Worm (Caenorhabditis elegans) whole organism, young adult: Measurements from ENCODE around the gene pcp-3.

Experiments
- B0336.3 ChIP-seq: fragments of 200-800 bp; sonication (Bioruptor generic); IDR thresholded peaks from 2 replicates; pipeline ENCODE4 v1.3.6; 2022; ENCODE audit warnings: missing genetic modification characterization, missing compliant biosample characterization
- D2030.7 ChIP-seq: fragments of 200-800 bp; sonication (Bioruptor generic); IDR thresholded peaks from 2 replicates; pipeline ENCODE4 v1.3.6; 2022; ENCODE audit warnings: missing genetic modification reagents, missing genetic modification characterization, missing compliant biosample characterization
- F39B2.1 ChIP-seq: fragments of 200-800 bp; sonication (Bioruptor generic); IDR thresholded peaks from 2 replicates; pipeline ENCODE4 v1.3.6; 2022; ENCODE audit warnings: missing genetic modification reagents, missing genetic modification characterization, missing compliant biosample characterization
- F49E8.2 ChIP-seq: sonication (generic microtip); optimal IDR thresholded peaks from 3 replicates; lab custom pipeline; 2017; ENCODE audit warnings: missing genetic modification characterization, mild to moderate bottlenecking, missing compliant biosample characterization, antibody characterized with exemption, moderate library complexity; ENCODE audit not compliant: insufficient read depth
- F52B5.7 ChIP-seq: sonication (generic microtip); optimal IDR thresholded peaks from 2 replicates; lab custom pipeline; 2016; ENCODE audit warnings: mild to moderate bottlenecking, missing genetic modification characterization, missing compliant biosample characterization
- K12H6.12 ChIP-seq: fragments of 200-800 bp; sonication (Bioruptor generic); optimal IDR thresholded peaks from 2 replicates; lab custom pipeline; 2018; ENCODE audit warnings: mild to moderate bottlenecking, missing genetic modification characterization, missing compliant biosample characterization
- Y53G8AR.9 ChIP-seq: fragments of 200-800 bp; sonication (Bioruptor generic); conservative IDR thresholded peaks from 2 replicates; pipeline ENCODE4 v1.3.6; 2022; ENCODE audit warnings: missing genetic modification reagents, missing genetic modification characterization, missing compliant biosample characterization
- Y56A3A.18 ChIP-seq: fragments of 200-800 bp; sonication (Bioruptor generic); IDR thresholded peaks from 2 replicates; pipeline ENCODE4 v1.3.6; 2022; ENCODE audit warnings: missing genetic modification reagents, missing genetic modification characterization, missing compliant biosample characterization
- Y79H2A.3 ChIP-seq: fragments of 200-800 bp; sonication (Bioruptor generic); conservative IDR thresholded peaks from 2 replicates; pipeline ENCODE4 v1.3.6; 2022; ENCODE audit warnings: missing genetic modification reagents, missing genetic modification characterization, missing compliant biosample characterization
- atf-7 ChIP-seq: sonication (generic microtip); optimal IDR thresholded peaks from 2 replicates; lab custom pipeline; 2017; ENCODE audit warnings: mild to moderate bottlenecking, missing genetic modification characterization, missing compliant biosample characterization
- attf-6 ChIP-seq: fragments of 200-800 bp; sonication (Bioruptor generic); IDR thresholded peaks from 2 replicates; pipeline ENCODE4 v1.3.6; 2022; ENCODE audit warnings: missing genetic modification reagents, missing genetic modification characterization, missing compliant biosample characterization
- cebp-1 ChIP-seq, 2 experiments: fragments of 200-800 bp in 1 of 2; sonication (Bioruptor generic) in 1 of 2; sonication (generic microtip) in 1 of 2; IDR thresholded peaks in 1 of 2; optimal IDR thresholded peaks in 1 of 2; 2 replicates each; pipeline versions ENCODE4 v1.3.6 to Lab custom; 2017 to 2022; ENCODE audit warnings: missing compliant biosample characterization in 2 of 2, missing genetic modification characterization in 2 of 2, mild to moderate bottlenecking in 1 of 2, missing genetic modification reagents in 1 of 2, moderate library complexity in 1 of 2
- ceh-40 ChIP-seq: fragments of 200-800 bp; sonication (Bioruptor generic); IDR thresholded peaks from 2 replicates; pipeline ENCODE4 v1.3.6; 2022; ENCODE audit warnings: missing genetic modification characterization, missing compliant biosample characterization
- ceh-79 ChIP-seq: sonication (generic microtip); optimal IDR thresholded peaks from 2 replicates; lab custom pipeline; 2017; ENCODE audit warnings: mild to moderate bottlenecking, missing genetic modification characterization, missing compliant biosample characterization
- chd-7 ChIP-seq: sonication (generic microtip); optimal IDR thresholded peaks from 2 replicates; lab custom pipeline; 2016; ENCODE audit warnings: mild to moderate bottlenecking, missing genetic modification characterization, moderate library complexity, missing compliant biosample characterization
- dpl-1 ChIP-seq: fragments of 150-350 bp; optimal IDR thresholded peaks from 2 replicates; lab custom pipeline; 2014; ENCODE audit warnings: missing biosample characterization, missing genetic modification reagents, missing genetic modification characterization
- egl-44 ChIP-seq: fragments of 200-800 bp; sonication (Bioruptor generic); IDR thresholded peaks from 2 replicates; pipeline ENCODE4 v1.3.6; 2022; ENCODE audit warnings: missing genetic modification reagents, missing genetic modification characterization, missing compliant biosample characterization
- fkh-3 ChIP-seq: sonication (generic microtip); optimal IDR thresholded peaks from 2 replicates; lab custom pipeline; 2016; ENCODE audit warnings: mild to moderate bottlenecking, missing genetic modification characterization, missing compliant biosample characterization
- him-1 ChIP-seq: sonication (generic microtip); optimal IDR thresholded peaks from 2 replicates; lab custom pipeline; 2016; ENCODE audit warnings: missing genotype, missing genetic modification reagents, missing genetic modification characterization, missing compliant biosample characterization
- hmg-1.2 ChIP-seq: fragments of 200-800 bp; sonication (Bioruptor generic); IDR thresholded peaks from 2 replicates; pipeline ENCODE4 v1.3.6; 2022; ENCODE audit warnings: missing genetic modification reagents, missing genetic modification characterization, missing compliant biosample characterization
- lin-35 ChIP-seq, 3 experiments: fragments of 150-350 bp in 2 of 3; sonication (generic microtip) in 1 of 3; optimal IDR thresholded peaks; 2 replicates each; lab custom pipeline; 2014 to 2018; ENCODE audit warnings: missing biosample characterization in 3 of 3, missing genetic modification characterization in 3 of 3, missing genetic modification reagents in 3 of 3
- lir-1 ChIP-seq: fragments of 200-800 bp; sonication (Bioruptor generic); conservative IDR thresholded peaks from 2 replicates; pipeline ENCODE4 v1.3.6; 2022; ENCODE audit warnings: missing genetic modification reagents, missing genetic modification characterization, missing compliant biosample characterization
- lsl-1 ChIP-seq: fragments of 200-800 bp; sonication (Bioruptor generic); optimal IDR thresholded peaks from 2 replicates; lab custom pipeline; 2018; ENCODE audit warnings: mild to moderate bottlenecking, missing genetic modification characterization, moderate library complexity, missing compliant biosample characterization
- madf-10 ChIP-seq: sonication (generic microtip); optimal IDR thresholded peaks from 2 replicates; lab custom pipeline; 2016; ENCODE audit warnings: mild to moderate bottlenecking, missing genetic modification characterization, missing compliant biosample characterization
- madf-3 ChIP-seq: fragments of 200-800 bp; sonication (Bioruptor generic); IDR thresholded peaks from 2 replicates; pipeline ENCODE4 v1.3.6; 2022; ENCODE audit warnings: missing genetic modification reagents, missing genetic modification characterization, missing compliant biosample characterization
- madf-6 ChIP-seq: fragments of 200-800 bp; sonication (Bioruptor generic); IDR thresholded peaks from 2 replicates; pipeline ENCODE4 v1.3.6; 2022; ENCODE audit warnings: missing genetic modification reagents, missing genetic modification characterization, missing compliant biosample characterization
- madf-8 ChIP-seq: fragments of 200-800 bp; sonication (Bioruptor generic); conservative IDR thresholded peaks from 2 replicates; pipeline ENCODE4 v1.3.6; 2022; ENCODE audit warnings: missing genetic modification reagents, missing genetic modification characterization, missing compliant biosample characterization
- mcd-1 ChIP-seq: fragments of 200-800 bp; sonication (Bioruptor generic); IDR thresholded peaks from 2 replicates; pipeline ENCODE4 v1.3.6; 2022; ENCODE audit warnings: missing genetic modification reagents, missing genetic modification characterization, missing compliant biosample characterization
- nfyb-1 ChIP-seq: fragments of 200-800 bp; sonication (Bioruptor generic); IDR thresholded peaks from 2 replicates; pipeline ENCODE4 v1.3.6; 2022; ENCODE audit warnings: missing genetic modification reagents, missing genetic modification characterization, missing compliant biosample characterization
- nhr-27 ChIP-seq: fragments of 200-800 bp; sonication (Bioruptor generic); optimal IDR thresholded peaks from 2 replicates; lab custom pipeline; 2018; ENCODE audit warnings: mild to moderate bottlenecking, missing genetic modification characterization, moderate library complexity, missing compliant biosample characterization
- nhr-90 ChIP-seq: sonication (generic microtip); optimal IDR thresholded peaks from 2 replicates; lab custom pipeline; 2016; ENCODE audit warnings: missing genotype, mild to moderate bottlenecking, missing genetic modification characterization, missing compliant biosample characterization
- pbrm-1 ChIP-seq: fragments of 200-800 bp; sonication (Bioruptor generic); IDR thresholded peaks from 2 replicates; pipeline ENCODE4 v1.3.6; 2022; ENCODE audit warnings: missing genetic modification reagents, missing genetic modification characterization, missing compliant biosample characterization
- rcor-1 ChIP-seq: fragments of 200-800 bp; sonication (Bioruptor generic); IDR thresholded peaks from 2 replicates; pipeline ENCODE4 v1.3.6; 2022; ENCODE audit warnings: missing genetic modification reagents, missing genetic modification characterization, missing compliant biosample characterization
- sdz-38 ChIP-seq: sonication (generic microtip); optimal IDR thresholded peaks from 2 replicates; lab custom pipeline; 2016; ENCODE audit warnings: missing genotype, missing genetic modification characterization, missing compliant biosample characterization
- sea-2 ChIP-seq: fragments of 200-800 bp; sonication (Bioruptor generic); IDR thresholded peaks from 2 replicates; pipeline ENCODE4 v1.3.6; 2022; ENCODE audit warnings: missing genetic modification characterization, missing compliant biosample characterization
- snpc-1.1 ChIP-seq: sonication (generic microtip); optimal IDR thresholded peaks from 2 replicates; lab custom pipeline; 2017; ENCODE audit warnings: missing genetic modification characterization, mild to moderate bottlenecking, missing compliant biosample characterization, antibody characterized with exemption, moderate library complexity, missing genotype, missing genetic modification reagents; ENCODE audit not compliant: insufficient read depth
- snpc-1.3 ChIP-seq: sonication (generic microtip); optimal IDR thresholded peaks from 2 replicates; lab custom pipeline; 2017; ENCODE audit warnings: missing genetic modification characterization, mild to moderate bottlenecking, missing compliant biosample characterization, antibody characterized with exemption, moderate library complexity, missing genotype, missing genetic modification reagents; ENCODE audit not compliant: insufficient read depth
- snpc-3.4 ChIP-seq: sonication (generic microtip); optimal IDR thresholded peaks from 2 replicates; lab custom pipeline; 2017; ENCODE audit warnings: missing genetic modification characterization, mild to moderate bottlenecking, missing compliant biosample characterization, antibody characterized with exemption, moderate library complexity, missing genotype, missing genetic modification reagents
- snpc-4 ChIP-seq, 5 experiments: fragments of 150-350 bp in 1 of 5; sonication (generic microtip) in 4 of 5; optimal IDR thresholded peaks; 2 replicates each; lab custom pipeline; 2014 to 2018; ENCODE audit warnings: missing genetic modification characterization in 5 of 5, missing biosample characterization in 3 of 5, antibody characterized with exemption in 2 of 5, mild to moderate bottlenecking in 2 of 5, missing compliant biosample characterization in 2 of 5, missing genotype in 2 of 5, moderate library complexity in 2 of 5, missing genetic modification reagents in 1 of 5
- tbp1 ChIP-seq: fragments of 200-800 bp; sonication (Bioruptor generic); optimal IDR thresholded peaks from 2 replicates; lab custom pipeline; 2018; ENCODE audit warnings: mild to moderate bottlenecking, missing genetic modification characterization, missing compliant biosample characterization
- tbx-9 ChIP-seq: sonication (generic microtip); optimal IDR thresholded peaks from 2 replicates; lab custom pipeline; 2016; ENCODE audit warnings: borderline replicate concordance, missing genetic modification characterization, inconsistent platforms, missing compliant biosample characterization
- zfh-2 ChIP-seq: fragments of 200-800 bp; sonication (Bioruptor generic); conservative IDR thresholded peaks from 2 replicates; pipeline ENCODE4 v1.3.6; 2022; ENCODE audit warnings: missing genetic modification reagents, missing genetic modification characterization, missing compliant biosample characterization
- zim-3 ChIP-seq: sonication (generic microtip); optimal IDR thresholded peaks from 2 replicates; lab custom pipeline; 2017; ENCODE audit warnings: mild to moderate bottlenecking, missing genetic modification characterization, moderate library complexity, missing compliant biosample characterization
- ztf-22 ChIP-seq: fragments of 200-800 bp; sonication (Bioruptor generic); optimal IDR thresholded peaks from 2 replicates; lab custom pipeline; 2018; ENCODE audit warnings: mild to moderate bottlenecking, missing genetic modification characterization, moderate library complexity, missing compliant biosample characterization
- ztf-26 ChIP-seq: sonication (generic microtip); optimal IDR thresholded peaks from 2 replicates; lab custom pipeline; 2017; ENCODE audit warnings: missing genetic modification characterization, missing compliant biosample characterization

The pcp-3 gene

DNA sequence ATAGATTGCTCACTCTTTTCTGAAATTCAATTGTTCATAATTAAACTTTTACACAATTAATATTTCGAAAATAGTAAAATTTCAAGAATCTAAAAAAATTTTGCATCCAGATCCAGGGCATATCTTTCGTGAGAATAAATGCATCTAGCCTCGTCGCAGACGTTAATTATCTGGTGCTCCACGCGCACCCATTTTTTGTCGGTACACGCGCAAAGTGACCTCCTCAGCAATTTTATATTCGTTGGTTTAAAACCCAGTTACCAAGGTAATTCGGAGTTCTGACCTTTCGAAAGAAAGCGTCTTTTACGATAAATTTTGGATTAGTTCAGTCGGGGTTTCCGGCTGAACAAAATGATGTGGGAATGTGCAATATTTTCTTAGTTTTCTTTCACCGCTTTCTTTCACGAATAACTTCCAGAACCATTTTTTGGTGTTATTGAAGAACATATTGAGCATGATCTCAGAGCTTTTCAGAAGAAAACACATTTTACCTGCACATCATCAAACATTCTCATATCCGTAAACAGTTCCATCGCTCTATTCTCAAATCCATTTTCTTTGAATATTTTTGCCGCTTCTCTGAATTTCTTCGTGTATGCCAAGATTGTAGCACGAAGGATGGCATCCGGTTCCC, 18.5 kb downstream of the pcp-3 start:
- TF ChIP-seq tbx-9 (tag; lab: Kevin White, UChicago), result no peak
- TF ChIP-seq fkh-3 (tag; lab: Kevin White, UChicago), result no peak
- TF ChIP-seq dpl-1 (GFP tag; lab: Kevin White, UChicago), result no peak
- TF ChIP-seq ceh-79 (tag; lab: Kevin White, UChicago), result no peak
- no peak for TF ChIP-seq ztf-22 (GFP tag; lab: Kevin White, UChicago)
- peak; percentile 73 for TF ChIP-seq tbp1
- peak; percentile 93 for TF ChIP-seq attf-6
- TF ChIP-seq him-1 (tag; lab: Kevin White, UChicago), result no peak
- TF ChIP-seq D2030.7 (GFP tag; lab: Robert Waterston, UW), result peak; percentile 43; the same call in 1 of the 2 replicates
- TF ChIP-seq Y56A3A.18 (GFP tag; lab: Robert Waterston, UW), result no peak
- TF ChIP-seq atf-7 (tag; lab: Kevin White, UChicago), result no peak
- TF ChIP-seq madf-8 (GFP tag; lab: Robert Waterston, UW), result no peak
- no peak for TF ChIP-seq zim-3 (tag; lab: Kevin White, UChicago)
- TF ChIP-seq F52B5.7 (tag; lab: Kevin White, UChicago), result no peak
- no peak for TF ChIP-seq cebp-1 (GFP tag; IDR thresholded peaks at IDR 0.05; lab: Robert Waterston, UW)
- TF ChIP-seq cebp-1 (tag; optimal IDR thresholded peaks at IDR 0.05; lab: Kevin White, UChicago), result no peak
- TF ChIP-seq lir-1 (GFP tag; lab: Robert Waterston, UW), result no peak
- peak; percentile 34 for TF ChIP-seq snpc-1.3
- TF ChIP-seq pbrm-1 (GFP tag; lab: Robert Waterston, UW), result no peak; the same call in 1 of the 2 replicates
- TF ChIP-seq nfyb-1, result no peak
- TF ChIP-seq ceh-40 (GFP tag; lab: Robert Waterston, UW), result no peak
- no peak for TF ChIP-seq F39B2.1
- no peak for TF ChIP-seq nhr-90 (tag; lab: Kevin White, UChicago)
- TF ChIP-seq snpc-1.1 (tag; lab: Kevin White, UChicago), result peak; percentile 92
- peak; percentile 82 for TF ChIP-seq snpc-4 (GFP tag; optimal IDR thresholded peaks at IDR 0.05; lab: Kevin White, UChicago)
- peak; percentile 86 to 97 (median 94) for TF ChIP-seq snpc-4 (tag; optimal IDR thresholded peaks at IDR 0.05; lab: Kevin White, UChicago)
- TF ChIP-seq B0336.3, result no peak
- no peak for TF ChIP-seq sea-2 (GFP tag; lab: Robert Waterston, UW)
- peak; percentile 8 for TF ChIP-seq F49E8.2 (tag; lab: Kevin White, UChicago)
- no peak for TF ChIP-seq Y79H2A.3
- no peak for TF ChIP-seq madf-3 (GFP tag; lab: Robert Waterston, UW)
- no peak for TF ChIP-seq zfh-2 (GFP tag; lab: Robert Waterston, UW)
- TF ChIP-seq nhr-27, result no peak
- TF ChIP-seq madf-10 (tag; lab: Kevin White, UChicago), result no peak
- TF ChIP-seq Y53G8AR.9 (GFP tag; lab: Robert Waterston, UW), result no peak
- TF ChIP-seq rcor-1, result no peak; the same call in 1 of the 2 replicates
- peak; percentile 56 for TF ChIP-seq hmg-1.2 (GFP tag; lab: Robert Waterston, UW)
- no peak for TF ChIP-seq lin-35 (GFP tag; optimal IDR thresholded peaks at IDR 0.05; lab: Kevin White, UChicago)
- peak; percentile 78 for TF ChIP-seq snpc-3.4 (tag; lab: Kevin White, UChicago)
- no peak for TF ChIP-seq chd-7 (tag; lab: Kevin White, UChicago)
- no peak for TF ChIP-seq ztf-26
- no peak; the same call in 1 of the 2 replicates for TF ChIP-seq mcd-1 (GFP tag; lab: Robert Waterston, UW)
- peak; percentile 67 for TF ChIP-seq madf-6 (GFP tag; lab: Robert Waterston, UW)
- no peak for TF ChIP-seq K12H6.12 (tag; lab: Kevin White, UChicago)
- TF ChIP-seq lsl-1 (GFP tag; lab: Kevin White, UChicago), result peak; percentile 45
- TF ChIP-seq sdz-38, result no peak
- TF ChIP-seq egl-44 (GFP tag; lab: Robert Waterston, UW), result no peak
